Fruit fly (Drosophila melanogaster): ENCODE data around the gene Orct.

Orct gene

dm6 chr3R:24271071-24271470 is 5.0 kb upstream of the Orct start, which contains the start of gene jar (continued):
- TF ChIP-seq Fer2 (tag; optimal IDR thresholded peaks at IDR 0.05) (no peak), schlank (tag; optimal IDR thresholded peaks at IDR 0.05) (peak; percentile 34), dysf (GFP tag; IDR thresholded peaks at IDR 0.05) (no peak), Xrp1 (GFP tag; IDR thresholded peaks at IDR 0.05) (peak; percentile 42; the same call in 1 of the 2 replicates), CG10321 (GFP tag; IDR thresholded peaks at IDR 0.05) (no peak), CG17568 (GFP tag; optimal IDR thresholded peaks at IDR 0.05) (no peak), CG32772 (GFP tag; IDR thresholded peaks at IDR 0.05) (no peak), Fer3 (tag; optimal IDR thresholded peaks at IDR 0.05) (peak; percentile 1), Oli (tag; optimal IDR thresholded peaks at IDR 0.05) (no peak), Dek (tag; optimal IDR thresholded peaks at IDR 0.05) (peak; percentile 25), CG1602 (GFP tag; optimal IDR thresholded peaks at IDR 0.05) (no peak), cad (GFP tag; optimal IDR thresholded peaks at IDR 0.05) (peak; percentile 23), MTF-1 (GFP tag; optimal IDR thresholded peaks at IDR 0.05; ENCODE audit: borderline replicate concordance) (peak; percentile 51), sqz (GFP tag; optimal IDR thresholded peaks at IDR 0.05) (peak; percentile 43), CG7928 (GFP tag; optimal IDR thresholded peaks at IDR 0.05) (peak; percentile 52), wor (GFP tag; IDR thresholded peaks at IDR 0.05) (no peak), dati (GFP tag; IDR thresholded peaks at IDR 0.05) (no peak), CG17359 (tag; optimal IDR thresholded peaks at IDR 0.05) (peak; percentile 38), CG33557 (GFP tag; optimal IDR thresholded peaks at IDR 0.05) (no peak), Dfd (GFP tag; optimal IDR thresholded peaks at IDR 0.05) (no peak), cg (GFP tag; optimal IDR thresholded peaks at IDR 0.05) (peak; percentile 27), Ptx1 (GFP tag; IDR thresholded peaks at IDR 0.05) (0 out of 2 replicates have a peak, but pooled peaks have one; percentile 17), MESR4 (GFP tag; optimal IDR thresholded peaks at IDR 0.05) (peak; percentile 31), jigr1 (GFP tag; IDR thresholded peaks at IDR 0.05) (no peak), crp (GFP tag; optimal IDR thresholded peaks at IDR 0.05) (peak; percentile 92 to 100), HLH4C (GFP tag; IDR thresholded peaks at IDR 0.05; ENCODE audit: partially characterized antibody) (peak; percentile 73), ara (GFP tag; IDR thresholded peaks at IDR 0.05) (no peak; the same call in 1 of the 2 replicates), CG9797 (GFP tag; optimal IDR thresholded peaks at IDR 0.05) (peak; percentile 99), fd64A (GFP tag; optimal IDR thresholded peaks at IDR 0.05) (peak; percentile 1), Kr (GFP tag; optimal IDR thresholded peaks at IDR 0.05) (no peak), slbo (GFP tag; IDR thresholded peaks at IDR 0.05) (no peak), nerfin-1 (tag; optimal IDR thresholded peaks at IDR 0.05) (peak; percentile 50), Lhr (GFP tag; optimal IDR thresholded peaks at IDR 0.05) (peak; percentile 66), bcd (GFP tag; optimal IDR thresholded peaks at IDR 0.05) (no peak), repo (GFP tag; optimal IDR thresholded peaks at IDR 0.05) (no peak), CG2120 (GFP tag; optimal IDR thresholded peaks at IDR 0.05) (peak; percentile 11), CG7271 (tag; optimal IDR thresholded peaks at IDR 0.05) (no peak), CG6689 (GFP tag; IDR thresholded peaks at IDR 0.05) (no peak), CG5953 (GFP tag; IDR thresholded peaks at IDR 0.05) (peak; percentile 66; the same call in 1 of the 2 replicates), sug (tag; optimal IDR thresholded peaks at IDR 0.05) (peak; percentile 38), CG11247 (GFP tag; IDR thresholded peaks at IDR 0.05) (peak; percentile 11; the same call in 1 of the 2 replicates), her (GFP tag; optimal IDR thresholded peaks at IDR 0.05) (peak; percentile 12), HHEX (GFP tag; optimal IDR thresholded peaks at IDR 0.05) (peak; percentile 28), CG6254 (GFP tag; optimal IDR thresholded peaks at IDR 0.05) (no peak), esg (GFP tag; conservative IDR thresholded peaks at IDR 0.05) (no peak), zfh1 (GFP tag; IDR thresholded peaks at IDR 0.05) (peak; percentile 29; the same call in 1 of the 3 replicates), odd (GFP tag; optimal IDR thresholded peaks at IDR 0.05) (peak; percentile 22), Atf3 (GFP tag; optimal IDR thresholded peaks at IDR 0.05) (no peak), BEAF-32 (GFP tag; optimal IDR thresholded peaks at IDR 0.05) (peak; percentile 96), Dip3 (GFP tag; optimal IDR thresholded peaks at IDR 0.05) (no peak), tin (GFP tag; optimal IDR thresholded peaks at IDR 0.05) (no peak)
